Fruit fly (Drosophila melanogaster) whole organism, embryonic: ENCODE data around the gene CG1307.

ENCODE experiments used
- Antp ChIP-seq: fragments of 200-800 bp; sonication (Bioruptor generic); optimal IDR thresholded peaks from 3 replicates; lab custom pipeline; 2016; ENCODE audit warnings: missing biosample characterization, missing genetic modification characterization
- Bgb ChIP-seq: fragments of 200-800 bp; sonication (Bioruptor generic); IDR thresholded peaks from 2 replicates; pipeline ENCODE4 v1.3.6; 2022; ENCODE audit warnings: missing biosample characterization, missing genetic modification characterization; ENCODE audit not compliant: partially characterized antibody
- CG11093 ChIP-seq: fragments of 200-800 bp; sonication (Bioruptor generic); IDR thresholded peaks from 3 replicates; pipeline ENCODE4 v1.3.6; 2022; ENCODE audit warnings: missing biosample characterization, missing genetic modification characterization
- CG11560 ChIP-seq: fragments of 200-800 bp; sonication (Bioruptor generic); IDR thresholded peaks from 3 replicates; pipeline ENCODE4 v1.3.6; 2022; ENCODE audit warnings: missing biosample characterization, missing genetic modification characterization
- CG12236 ChIP-seq: fragments of 200-800 bp; sonication (Bioruptor generic); optimal IDR thresholded peaks from 2 replicates; lab custom pipeline; 2016; ENCODE audit warnings: missing biosample characterization, missing genetic modification characterization
- CG12391 ChIP-seq: fragments of 200-800 bp; sonication (Bioruptor generic); optimal IDR thresholded peaks from 3 replicates; lab custom pipeline; 2018; ENCODE audit warnings: missing biosample characterization, mild to moderate bottlenecking, missing genetic modification characterization, moderate library complexity
- CG12769 ChIP-seq: fragments of 200-800 bp; sonication (Bioruptor generic); optimal IDR thresholded peaks from 2 replicates; lab custom pipeline; 2019; ENCODE audit warnings: missing biosample characterization, mild to moderate bottlenecking, missing genetic modification characterization, moderate library complexity
- CG14860 ChIP-seq: fragments of 200-800 bp; sonication (Bioruptor generic); IDR thresholded peaks from 3 replicates; pipeline ENCODE4 v1.3.6; 2022; ENCODE audit warnings: missing biosample characterization, missing genetic modification characterization; ENCODE audit not compliant: partially characterized antibody
- CG15073 ChIP-seq: fragments of 200-800 bp; sonication (Bioruptor generic); optimal IDR thresholded peaks from 2 replicates; lab custom pipeline; 2016; ENCODE audit warnings: missing biosample characterization, missing genetic modification characterization
- CG1602 ChIP-seq: fragments of 200-800 bp; sonication (Bioruptor generic); optimal IDR thresholded peaks from 3 replicates; lab custom pipeline; 2016; ENCODE audit warnings: missing biosample characterization, missing genetic modification characterization
- CG16863 ChIP-seq: fragments of 200-800 bp; sonication (Bioruptor generic); optimal IDR thresholded peaks from 3 replicates; lab custom pipeline; 2016; ENCODE audit warnings: missing biosample characterization, missing genetic modification characterization
- CG2678 ChIP-seq: fragments of 200-800 bp; sonication (Bioruptor generic); optimal IDR thresholded peaks from 3 replicates; lab custom pipeline; 2019; ENCODE audit warnings: missing biosample characterization, mild to moderate bottlenecking, missing genetic modification characterization, moderate library complexity
- CG30431 ChIP-seq: fragments of 200-800 bp; sonication (Bioruptor generic); optimal IDR thresholded peaks from 2 replicates; lab custom pipeline; 2017; ENCODE audit warnings: missing biosample characterization, missing genetic modification characterization
- CG3407 ChIP-seq: fragments of 200-800 bp; sonication (Bioruptor generic); optimal IDR thresholded peaks from 2 replicates; lab custom pipeline; 2018; ENCODE audit warnings: missing biosample characterization, mild to moderate bottlenecking, missing genetic modification characterization
- CG4328 ChIP-seq: fragments of 200-800 bp; sonication (Bioruptor generic); optimal IDR thresholded peaks from 3 replicates; lab custom pipeline; 2017; ENCODE audit warnings: missing biosample characterization, missing genetic modification reagents, missing genetic modification characterization
- CG4360 ChIP-seq: fragments of 200-800 bp; sonication (Bioruptor generic); IDR thresholded peaks from 2 replicates; pipeline ENCODE4 v1.3.6; 2022; ENCODE audit warnings: missing biosample characterization, missing genetic modification characterization
- CG4854 ChIP-seq: fragments of 200-800 bp; sonication (Bioruptor generic); optimal IDR thresholded peaks from 2 replicates; lab custom pipeline; 2016; ENCODE audit warnings: missing biosample characterization, missing genetic modification characterization, inconsistent platforms
- CG5953 ChIP-seq: fragments of 200-800 bp; sonication (Bioruptor generic); IDR thresholded peaks from 2 replicates; pipeline ENCODE4 v1.3.6; 2022; ENCODE audit warnings: missing biosample characterization, missing genetic modification characterization
- CG8089 ChIP-seq: fragments of 200-800 bp; sonication (Bioruptor generic); optimal IDR thresholded peaks from 3 replicates; lab custom pipeline; 2016; ENCODE audit warnings: missing biosample characterization, missing genetic modification characterization
- CG9609 ChIP-seq: fragments of 200-800 bp; sonication (Bioruptor generic); optimal IDR thresholded peaks from 3 replicates; lab custom pipeline; 2016; ENCODE audit warnings: missing biosample characterization, missing genetic modification characterization
- Camta ChIP-seq: fragments of 200-800 bp; sonication (Bioruptor generic); optimal IDR thresholded peaks from 2 replicates; lab custom pipeline; 2016; ENCODE audit warnings: missing biosample characterization, missing genetic modification characterization
- D19A ChIP-seq: fragments of 200-800 bp; optimal IDR thresholded peaks from 3 replicates; lab custom pipeline; 2019; ENCODE audit warnings: missing biosample characterization, mild to moderate bottlenecking, missing genetic modification characterization, moderate library complexity
- Dad ChIP-seq: fragments of 200-800 bp; sonication (Bioruptor generic); optimal IDR thresholded peaks from 3 replicates; lab custom pipeline; 2016; ENCODE audit warnings: missing biosample characterization, missing genetic modification characterization
- E2f1 ChIP-seq: fragments of 200-800 bp; sonication (Bioruptor generic); IDR thresholded peaks from 2 replicates; pipeline ENCODE4 v1.3.6; 2022; ENCODE audit warnings: missing biosample characterization, missing genetic modification characterization
- Fer3 ChIP-seq: fragments of 200-800 bp; sonication (Bioruptor generic); optimal IDR thresholded peaks from 2 replicates; lab custom pipeline; 2018; ENCODE audit warnings: missing biosample characterization, mild to moderate bottlenecking, missing genetic modification characterization, moderate library complexity
- Jarid2 ChIP-seq: fragments of 200-800 bp; sonication (Bioruptor generic); optimal IDR thresholded peaks from 3 replicates; lab custom pipeline; 2017; ENCODE audit warnings: mild to moderate bottlenecking, missing biosample characterization, missing genetic modification reagents, missing genetic modification characterization
- Lim3 ChIP-seq: fragments of 200-800 bp; sonication (Bioruptor generic); IDR thresholded peaks from 2 replicates; pipeline ENCODE4 v1.3.6; 2022; ENCODE audit warnings: missing biosample characterization, missing genetic modification characterization
- MBD-R2 ChIP-seq: fragments of 200-800 bp; sonication (Bioruptor generic); IDR thresholded peaks from 2 replicates; pipeline ENCODE4 v1.3.6; 2022; ENCODE audit warnings: missing biosample characterization, missing genetic modification characterization
- NK7.1 ChIP-seq: fragments of 200-800 bp; sonication (Bioruptor generic); optimal IDR thresholded peaks from 3 replicates; lab custom pipeline; 2016; ENCODE audit warnings: missing biosample characterization, missing genetic modification characterization
- Rfx ChIP-seq: fragments of 200-800 bp; sonication (Bioruptor generic); IDR thresholded peaks from 2 replicates; pipeline ENCODE4 v1.3.6; 2022; ENCODE audit warnings: missing biosample characterization, missing genetic modification characterization
- Sry-β ChIP-seq: fragments of 200-800 bp; sonication (Bioruptor generic); optimal IDR thresholded peaks from 2 replicates; lab custom pipeline; 2018; ENCODE audit warnings: missing biosample characterization, mild to moderate bottlenecking, missing genetic modification characterization, moderate library complexity
- abd-A ChIP-seq: fragments of 200-800 bp; sonication (Bioruptor generic); optimal IDR thresholded peaks from 3 replicates; lab custom pipeline; 2019; ENCODE audit warnings: missing biosample characterization, mild to moderate bottlenecking, missing genetic modification characterization, moderate library complexity
- al ChIP-seq: fragments of 200-800 bp; sonication (Bioruptor generic); IDR thresholded peaks from 2 replicates; pipeline ENCODE4 v1.3.6; 2022; ENCODE audit warnings: missing biosample characterization, missing genetic modification characterization
- bcd ChIP-seq: fragments of 200-800 bp; sonication (Bioruptor generic); optimal IDR thresholded peaks from 2 replicates; lab custom pipeline; 2017; ENCODE audit warnings: missing biosample characterization, mild to moderate bottlenecking, missing genetic modification characterization
- cas ChIP-seq: fragments of 200-800 bp; sonication (Bioruptor generic); IDR thresholded peaks from 2 replicates; pipeline ENCODE4 v1.3.6; 2022; ENCODE audit warnings: missing biosample characterization, missing genetic modification characterization
- crol ChIP-seq: fragments of 200-800 bp; sonication (Bioruptor generic); IDR thresholded peaks from 2 replicates; pipeline ENCODE4 v1.3.6; 2022; ENCODE audit warnings: missing biosample characterization, missing genetic modification characterization
- crp ChIP-seq, 2 experiments: fragments of 200-800 bp; sonication (Bioruptor generic); optimal IDR thresholded peaks; 2 replicates in 1 of 2; 3 replicates in 1 of 2; lab custom pipeline; 2017; ENCODE audit warnings: missing biosample characterization in 2 of 2, missing genetic modification characterization in 2 of 2, mild to moderate bottlenecking in 1 of 2, moderate library complexity in 1 of 2
- dysf ChIP-seq: fragments of 200-800 bp; sonication (Bioruptor generic); IDR thresholded peaks from 3 replicates; pipeline ENCODE4 v1.3.6; 2022; ENCODE audit warnings: missing biosample characterization, missing genetic modification characterization
- en ChIP-seq: fragments of 200-800 bp; sonication (Bioruptor generic); optimal IDR thresholded peaks from 2 replicates; lab custom pipeline; 2016; ENCODE audit warnings: missing biosample characterization, missing genetic modification characterization
- eve ChIP-seq, 2 experiments: fragments of >200 bp; optimal IDR thresholded peaks; 2 replicates each; lab custom pipeline; 2017; ENCODE audit warnings: missing biosample characterization in 2 of 2, missing genetic modification characterization in 2 of 2
- gem ChIP-seq: fragments of 200-800 bp; sonication (Bioruptor generic); optimal IDR thresholded peaks from 2 replicates; lab custom pipeline; 2019; ENCODE audit warnings: missing biosample characterization, mild to moderate bottlenecking, missing genetic modification characterization, moderate library complexity
- h ChIP-seq: fragments of >200 bp; optimal IDR thresholded peaks from 2 replicates; lab custom pipeline; 2017
- jumu ChIP-seq: fragments of 200-800 bp; sonication (Bioruptor generic); optimal IDR thresholded peaks from 3 replicates; lab custom pipeline; 2016; ENCODE audit warnings: missing biosample characterization, missing genetic modification characterization
- lbe ChIP-seq: fragments of 200-800 bp; sonication (Bioruptor generic); optimal IDR thresholded peaks from 2 replicates; lab custom pipeline; 2016; ENCODE audit warnings: missing biosample characterization, mild to moderate bottlenecking, missing genetic modification characterization
- nerfin-2 ChIP-seq: fragments of 200-800 bp; sonication (Bioruptor generic); IDR thresholded peaks from 2 replicates; pipeline ENCODE4 v1.3.6; 2022; ENCODE audit warnings: missing biosample characterization, missing genetic modification characterization; ENCODE audit not compliant: partially characterized antibody
- otp ChIP-seq: fragments of 200-800 bp; sonication (Bioruptor generic); IDR thresholded peaks from 3 replicates; pipeline ENCODE4, ENCODE4 v1.3.6; 2022; ENCODE audit warnings: missing biosample characterization, missing genetic modification characterization
- prd ChIP-seq, 3 experiments: fragments of >200 bp in 2 of 3; fragments of 200-800 bp in 1 of 3; sonication (Bioruptor generic) in 1 of 3; optimal IDR thresholded peaks in 2 of 3; IDR thresholded peaks in 1 of 3; 2 replicates in 2 of 3; 3 replicates in 1 of 3; pipeline versions ENCODE4 v1.3.6 to Lab custom; 2017 to 2022; ENCODE audit warnings: missing biosample characterization in 1 of 3, missing genetic modification characterization in 1 of 3
- sima ChIP-seq: fragments of 200-800 bp; sonication (Bioruptor generic); optimal IDR thresholded peaks from 2 replicates; lab custom pipeline; 2016; ENCODE audit warnings: missing biosample characterization, missing genetic modification characterization
- sug ChIP-seq: fragments of 200-800 bp; optimal IDR thresholded peaks from 2 replicates; lab custom pipeline; 2019; ENCODE audit warnings: missing biosample characterization, mild to moderate bottlenecking, missing genetic modification characterization, moderate library complexity
- twi ChIP-seq: fragments of 200-800 bp; optimal IDR thresholded peaks from 2 replicates; lab custom pipeline; 2019; ENCODE audit warnings: missing biosample characterization, mild to moderate bottlenecking, missing genetic modification characterization, moderate library complexity
- usp ChIP-seq: fragments of >200 bp; optimal IDR thresholded peaks from 2 replicates; lab custom pipeline; 2017; ENCODE audit warnings: missing biosample characterization, missing genetic modification characterization
- wor ChIP-seq: fragments of 200-800 bp; sonication (Bioruptor generic); IDR thresholded peaks from 2 replicates; pipeline ENCODE4 v1.3.6; 2022; ENCODE audit warnings: missing biosample characterization, missing genetic modification characterization

Gene CG1307

dm6 chr3R:6646740-6647139 is 10.5 kb downstream of the CG1307 start, which contains the start of gene Taf1 (continued):
- TF ChIP-seq al = no peak
- no peak for TF ChIP-seq otp
- TF ChIP-seq crol = peak; percentile 98
- no peak for TF ChIP-seq Sry-β (GFP tag; lab: Kevin White, UChicago)
- TF ChIP-seq D19A (tag; lab: Kevin White, UChicago) = no peak
- TF ChIP-seq CG2678 (tag; lab: Kevin White, UChicago) = no peak
- no peak for TF ChIP-seq CG15073 (GFP tag; lab: Kevin White, UChicago)
- no peak for TF ChIP-seq Dad
- no peak for TF ChIP-seq CG4328 (GFP tag; lab: Kevin White, UChicago)
- TF ChIP-seq twi = no peak
- no peak for TF ChIP-seq en
- TF ChIP-seq CG11093 (GFP tag; lab: Robert Waterston, UW) = no peak
- no peak for TF ChIP-seq usp (GFP tag; lab: Kevin White, UChicago)
- no peak for TF ChIP-seq CG30431 (GFP tag; lab: Kevin White, UChicago)
- TF ChIP-seq sug (tag; lab: Kevin White, UChicago) = no peak
- no peak for TF ChIP-seq Lim3 (GFP tag; lab: Robert Waterston, UW)
- TF ChIP-seq CG16863 = no peak
- no peak for TF ChIP-seq CG3407 (GFP tag; lab: Kevin White, UChicago)
- no peak for TF ChIP-seq jumu
- TF ChIP-seq Bgb (GFP tag; lab: Robert Waterston, UW) = peak; percentile 55
- TF ChIP-seq bcd (GFP tag; lab: Kevin White, UChicago) = no peak
- TF ChIP-seq abd-A = no peak
- no peak for TF ChIP-seq CG9609 (GFP tag; lab: Kevin White, UChicago)
- no peak for TF ChIP-seq NK7.1
- TF ChIP-seq eve (GFP tag; optimal IDR thresholded peaks at IDR 0.05; lab: Kevin White, UChicago) = no peak
- no peak for TF ChIP-seq lbe (GFP tag; lab: Kevin White, UChicago)
- TF ChIP-seq Camta = no peak
- TF ChIP-seq CG12236 (GFP tag; lab: Kevin White, UChicago) = no peak
- TF ChIP-seq Fer3 (tag; lab: Kevin White, UChicago) = no peak
- TF ChIP-seq CG4360 = no peak
- no peak for TF ChIP-seq CG4854 (GFP tag; lab: Kevin White, UChicago)
- no peak for TF ChIP-seq wor (GFP tag; lab: Robert Waterston, UW)
- TF ChIP-seq cas (GFP tag; lab: Robert Waterston, UW) = no peak
- no peak for TF ChIP-seq CG12769 (tag; lab: Kevin White, UChicago)
- no peak for TF ChIP-seq dysf (GFP tag; lab: Robert Waterston, UW)
- no peak for TF ChIP-seq h (lab: Kevin White, UChicago)
- TF ChIP-seq Jarid2 (GFP tag; lab: Kevin White, UChicago) = no peak
- TF ChIP-seq sima (GFP tag; lab: Kevin White, UChicago) = no peak
- no peak for TF ChIP-seq Antp
- no peak for TF ChIP-seq nerfin-2 (GFP tag; lab: Robert Waterston, UW)
- TF ChIP-seq gem (tag; lab: Kevin White, UChicago) = no peak
- TF ChIP-seq crp (GFP tag; optimal IDR thresholded peaks at IDR 0.05; lab: Kevin White, UChicago) = peak in 1 of 2 experiments; percentile 21
- TF ChIP-seq CG11560 (tag; lab: Robert Waterston, UW) = no peak
- peak; percentile 45 for TF ChIP-seq Rfx
- no peak for TF ChIP-seq CG1602 (GFP tag; lab: Kevin White, UChicago)
- TF ChIP-seq CG14860 (GFP tag; lab: Robert Waterston, UW) = no peak
- peak; percentile 95 for TF ChIP-seq MBD-R2
- TF ChIP-seq E2f1 (GFP tag; lab: Robert Waterston, UW) = no peak
- TF ChIP-seq CG8089 (GFP tag; lab: Kevin White, UChicago) = no peak
- no peak for TF ChIP-seq prd (optimal IDR thresholded peaks at IDR 0.05; lab: Kevin White, UChicago)
- peak; percentile 50; the same call in 2 of the 3 replicates for TF ChIP-seq prd (GFP tag; IDR thresholded peaks at IDR 0.05; lab: Robert Waterston, UW)
- no peak for TF ChIP-seq CG5953 (GFP tag; lab: Robert Waterston, UW)
- TF ChIP-seq CG12391 (tag; lab: Kevin White, UChicago) = no peak
